Worm (Caenorhabditis elegans) whole organism, late embryonic: ENCODE measurements around the gene rsp-1.

Experiments used
- C08G9.2 ChIP-seq: sonication (generic microtip); optimal IDR thresholded peaks from 2 replicates; lab custom pipeline; 2016; ENCODE audit warnings: mild to moderate bottlenecking, missing genetic modification characterization, moderate library complexity, missing compliant biosample characterization
- C38D4.7 ChIP-seq: fragments of 200-800 bp; sonication (Bioruptor generic); optimal IDR thresholded peaks from 2 replicates; lab custom pipeline; 2018; ENCODE audit warnings: mild to moderate bottlenecking, missing genetic modification characterization, moderate library complexity, missing compliant biosample characterization
- F13H6.1 ChIP-seq: sonication (generic microtip); optimal IDR thresholded peaks from 2 replicates; lab custom pipeline; 2016; ENCODE audit warnings: missing genetic modification characterization, missing compliant biosample characterization
- T23F11.4 ChIP-seq: fragments of 200-800 bp; sonication (Bioruptor generic); optimal IDR thresholded peaks from 2 replicates; lab custom pipeline; 2018; ENCODE audit warnings: mild to moderate bottlenecking, missing genetic modification characterization, missing compliant biosample characterization
- ama-1 ChIP-seq: fragments of 150-350 bp; optimal IDR thresholded peaks from 2 replicates; lab custom pipeline; 2014
- ceh-14 ChIP-seq: sonication (generic microtip); optimal IDR thresholded peaks from 2 replicates; lab custom pipeline; 2016; ENCODE audit warnings: missing genotype, missing genetic modification characterization, missing compliant biosample characterization
- ceh-19 ChIP-seq: fragments of 200-800 bp; sonication (Bioruptor generic); optimal IDR thresholded peaks from 2 replicates; lab custom pipeline; 2018; ENCODE audit warnings: mild to moderate bottlenecking, missing genetic modification characterization, missing compliant biosample characterization
- ceh-2 ChIP-seq: sonication (generic microtip); optimal IDR thresholded peaks from 2 replicates; lab custom pipeline; 2016; ENCODE audit warnings: missing genotype, missing genetic modification characterization, missing compliant biosample characterization
- ceh-30 ChIP-seq: fragments of 150-350 bp; optimal IDR thresholded peaks from 2 replicates; lab custom pipeline; 2014; ENCODE audit warnings: missing biosample characterization, missing genetic modification characterization
- ceh-31 ChIP-seq: sonication (generic microtip); optimal IDR thresholded peaks from 2 replicates; lab custom pipeline; 2016; ENCODE audit warnings: missing genetic modification characterization, missing compliant biosample characterization
- ceh-45 ChIP-seq: fragments of 200-800 bp; sonication (Bioruptor generic); IDR thresholded peaks from 2 replicates; pipeline ENCODE4 v1.3.6; 2022; ENCODE audit warnings: missing genetic modification reagents, missing genetic modification characterization, missing compliant biosample characterization
- ceh-6 ChIP-seq: fragments of 200-800 bp; sonication (Bioruptor generic); optimal IDR thresholded peaks from 2 replicates; lab custom pipeline; 2018; ENCODE audit warnings: mild to moderate bottlenecking, missing genetic modification characterization, missing compliant biosample characterization
- dmd-4 ChIP-seq: sonication (generic microtip); optimal IDR thresholded peaks from 2 replicates; lab custom pipeline; 2016; ENCODE audit warnings: borderline replicate concordance, missing genetic modification characterization, missing compliant biosample characterization
- dve-1 ChIP-seq: sonication (generic microtip); optimal IDR thresholded peaks from 2 replicates; lab custom pipeline; 2017; ENCODE audit warnings: antibody characterized with exemption, mild to moderate bottlenecking, missing genetic modification characterization, missing compliant biosample characterization
- eyg-1 ChIP-seq: sonication (generic microtip); optimal IDR thresholded peaks from 2 replicates; lab custom pipeline; 2016; ENCODE audit warnings: missing genotype, missing genetic modification characterization, missing compliant biosample characterization
- fax-1 ChIP-seq: sonication (generic microtip); optimal IDR thresholded peaks from 2 replicates; lab custom pipeline; 2016; ENCODE audit warnings: missing genotype, missing genetic modification characterization, missing compliant biosample characterization
- fkh-10 ChIP-seq: fragments of 150-350 bp; optimal IDR thresholded peaks from 2 replicates; lab custom pipeline; 2014; ENCODE audit warnings: missing biosample characterization, missing genetic modification reagents, missing genetic modification characterization
- gmeb-2 ChIP-seq: sonication (generic microtip); optimal IDR thresholded peaks from 2 replicates; lab custom pipeline; 2016; ENCODE audit warnings: missing genetic modification characterization, inconsistent platforms, missing compliant biosample characterization
- hlh-13 ChIP-seq: fragments of 200-800 bp; sonication (Bioruptor generic); optimal IDR thresholded peaks from 2 replicates; lab custom pipeline; 2018; ENCODE audit warnings: mild to moderate bottlenecking, missing genetic modification characterization, missing compliant biosample characterization
- hlh-30 ChIP-seq: sonication (generic microtip); optimal IDR thresholded peaks from 2 replicates; lab custom pipeline; 2017; ENCODE audit warnings: antibody characterized with exemption, missing genetic modification characterization, missing compliant biosample characterization; ENCODE audit not compliant: insufficient read depth
- hlh-6 ChIP-seq: sonication (generic microtip); optimal IDR thresholded peaks from 2 replicates; lab custom pipeline; 2016; ENCODE audit warnings: missing genotype, missing genetic modification characterization, missing compliant biosample characterization
- lim-6 ChIP-seq: sonication (generic microtip); optimal IDR thresholded peaks from 2 replicates; lab custom pipeline; 2016; ENCODE audit warnings: missing genetic modification characterization, missing compliant biosample characterization
- lin-11 ChIP-seq: fragments of 200-800 bp; sonication (Bioruptor generic); optimal IDR thresholded peaks from 2 replicates; lab custom pipeline; 2018; ENCODE audit warnings: mild to moderate bottlenecking, missing genetic modification characterization, missing compliant biosample characterization
- madf-2 ChIP-seq: sonication (generic microtip); optimal IDR thresholded peaks from 2 replicates; lab custom pipeline; 2017; ENCODE audit warnings: missing genetic modification characterization, missing compliant biosample characterization
- mec-3 ChIP-seq: sonication (generic microtip); optimal IDR thresholded peaks from 2 replicates; lab custom pipeline; 2016; ENCODE audit warnings: borderline replicate concordance, missing genetic modification characterization, missing compliant biosample characterization
- nfya-1 ChIP-seq: sonication (generic microtip); optimal IDR thresholded peaks from 2 replicates; lab custom pipeline; 2017; ENCODE audit warnings: missing genetic modification characterization, mild to moderate bottlenecking, missing compliant biosample characterization, antibody characterized with exemption, moderate library complexity
- nhr-11 ChIP-seq: fragments of 150-350 bp; optimal IDR thresholded peaks from 2 replicates; lab custom pipeline; 2014; ENCODE audit warnings: missing biosample characterization, missing genetic modification characterization
- npax-4 ChIP-seq: sonication (generic microtip); optimal IDR thresholded peaks from 2 replicates; lab custom pipeline; 2016; ENCODE audit warnings: missing genetic modification characterization, missing compliant biosample characterization
- odd-2 ChIP-seq: sonication (generic microtip); optimal IDR thresholded peaks from 2 replicates; lab custom pipeline; 2017; ENCODE audit warnings: antibody characterized with exemption, mild to moderate bottlenecking, missing genetic modification characterization, missing compliant biosample characterization
- pax-1 ChIP-seq: fragments of 150-350 bp; optimal IDR thresholded peaks from 2 replicates; lab custom pipeline; 2014; ENCODE audit warnings: missing biosample characterization, missing genetic modification characterization
- pha-4 ChIP-seq: fragments of 150-350 bp; optimal IDR thresholded peaks from 2 replicates; lab custom pipeline; 2018; ENCODE audit warnings: missing biosample characterization, missing genetic modification reagents, missing genetic modification characterization
- pqm-1 ChIP-seq: sonication (generic microtip); optimal IDR thresholded peaks from 2 replicates; lab custom pipeline; 2016; ENCODE audit warnings: missing genetic modification characterization, missing compliant biosample characterization
- ref-2 ChIP-seq: sonication (generic microtip); optimal IDR thresholded peaks from 2 replicates; lab custom pipeline; 2016; ENCODE audit warnings: missing genetic modification characterization, missing compliant biosample characterization
- sdc-2 ChIP-seq: sonication (generic microtip); optimal IDR thresholded peaks from 2 replicates; lab custom pipeline; 2016; ENCODE audit warnings: missing genotype, missing genetic modification characterization, missing compliant biosample characterization
- sox-2 ChIP-seq: fragments of 200-800 bp; sonication (Bioruptor generic); IDR thresholded peaks from 2 replicates; pipeline ENCODE4 v1.3.6; 2022; ENCODE audit warnings: missing genetic modification reagents, missing genetic modification characterization, missing compliant biosample characterization
- syd-9 ChIP-seq: sonication (generic microtip); optimal IDR thresholded peaks from 2 replicates; lab custom pipeline; 2016; ENCODE audit warnings: mild to moderate bottlenecking, missing genetic modification characterization, moderate library complexity, missing compliant biosample characterization
- tbx-2 ChIP-seq: sonication (generic microtip); optimal IDR thresholded peaks from 2 replicates; lab custom pipeline; 2016; ENCODE audit warnings: missing genetic modification characterization, missing compliant biosample characterization
- unc-3 ChIP-seq, 2 experiments: fragments of 200-800 bp in 1 of 2; sonication (Bioruptor generic) in 1 of 2; sonication (generic microtip) in 1 of 2; conservative IDR thresholded peaks in 1 of 2; optimal IDR thresholded peaks in 1 of 2; 2 replicates each; pipeline versions ENCODE4 v1.3.6 to Lab custom; 2016 to 2022; ENCODE audit warnings: missing compliant biosample characterization in 2 of 2, missing genetic modification characterization in 2 of 2, missing genetic modification reagents in 1 of 2
- unc-55 ChIP-seq: sonication (generic microtip); optimal IDR thresholded peaks from 2 replicates; lab custom pipeline; 2017; ENCODE audit warnings: missing biosample characterization, missing genetic modification reagents, missing genetic modification characterization
- unc-86 ChIP-seq: sonication (generic microtip); optimal IDR thresholded peaks from 2 replicates; lab custom pipeline; 2016; ENCODE audit warnings: missing genetic modification characterization, missing compliant biosample characterization
- zip-5 ChIP-seq: sonication (generic microtip); optimal IDR thresholded peaks from 2 replicates; lab custom pipeline; 2016; ENCODE audit warnings: missing genetic modification characterization, missing compliant biosample characterization

The rsp-1 gene

ce11 chrII:11453639-11454038 lies 477 bp downstream of the rsp-1 start:
- TF ChIP-seq pax-1 (tag; lab: Kevin White, UChicago), result no peak
- no peak for TF ChIP-seq lin-11 (tag; lab: Kevin White, UChicago)
- TF ChIP-seq C38D4.7 (GFP tag; lab: Kevin White, UChicago), result no peak
- no peak for TF ChIP-seq ceh-30
- TF ChIP-seq C08G9.2 (tag; lab: Kevin White, UChicago), result no peak
- TF ChIP-seq lim-6 (tag; lab: Kevin White, UChicago), result no peak
- no peak for TF ChIP-seq F13H6.1 (tag; lab: Kevin White, UChicago)
- no peak for TF ChIP-seq mec-3 (tag; lab: Kevin White, UChicago)
- TF ChIP-seq hlh-6 (tag; lab: Kevin White, UChicago), result no peak
- no peak for TF ChIP-seq ref-2 (tag; lab: Kevin White, UChicago)
- TF ChIP-seq pqm-1 (tag; lab: Kevin White, UChicago), result no peak
- TF ChIP-seq hlh-13 (GFP tag; lab: Kevin White, UChicago), result no peak
- TF ChIP-seq eyg-1 (tag; lab: Kevin White, UChicago), result no peak
- TF ChIP-seq fkh-10, result no peak
- TF ChIP-seq dmd-4, result no peak
- no peak for TF ChIP-seq fax-1 (tag; lab: Kevin White, UChicago)
- no peak for TF ChIP-seq sox-2 (GFP tag; lab: Robert Waterston, UW)
- TF ChIP-seq unc-3 (GFP tag; conservative IDR thresholded peaks at IDR 0.05; lab: Robert Waterston, UW), result no peak
- TF ChIP-seq unc-3 (tag; optimal IDR thresholded peaks at IDR 0.05; lab: Kevin White, UChicago), result no peak
- TF ChIP-seq nfya-1 (tag; lab: Kevin White, UChicago), result no peak

ce11 chrII:11455140-11455539 lies 2.0 kb downstream of the rsp-1 start:
- TF ChIP-seq zip-5 (tag; lab: Kevin White, UChicago) (no peak), ceh-6 (GFP tag; lab: Kevin White, UChicago) (no peak), madf-2 (tag; lab: Kevin White, UChicago) (no peak), tbx-2 (tag; lab: Kevin White, UChicago) (no peak), ceh-14 (no peak), C38D4.7 (GFP tag; lab: Kevin White, UChicago) (no peak), pqm-1 (tag; lab: Kevin White, UChicago) (no peak), ama-1 (lab: Kevin White, UChicago) (no peak), dve-1 (no peak)

- TF ChIP-seq madf-2 (tag; lab: Kevin White, UChicago), result no peak
- TF ChIP-seq gmeb-2 (tag; lab: Kevin White, UChicago), result no peak
- TF ChIP-seq nfya-1 (tag; lab: Kevin White, UChicago), result no peak
- TF ChIP-seq ceh-31 (tag; lab: Kevin White, UChicago), result no peak
- no peak for TF ChIP-seq dmd-4
- no peak for TF ChIP-seq C08G9.2 (tag; lab: Kevin White, UChicago)
- no peak for TF ChIP-seq lim-6 (tag; lab: Kevin White, UChicago)
- no peak for TF ChIP-seq lin-11 (tag; lab: Kevin White, UChicago)
- TF ChIP-seq unc-86 (tag; lab: Kevin White, UChicago), result no peak
- no peak for TF ChIP-seq ceh-14
- no peak for TF ChIP-seq syd-9
- TF ChIP-seq npax-4 (tag; lab: Kevin White, UChicago), result no peak
- TF ChIP-seq hlh-13 (GFP tag; lab: Kevin White, UChicago), result no peak
- no peak for TF ChIP-seq odd-2 (tag; lab: Kevin White, UChicago)
- no peak for TF ChIP-seq hlh-30 (tag; lab: Kevin White, UChicago)
These were observed 2.6 kb downstream of the rsp-1 start for ce11 chrII:11455715-11456114.

ce11 chrII:11459883-11460282 lies 6.7 kb downstream of the rsp-1 start:
- no peak for TF ChIP-seq dmd-4
- TF ChIP-seq fax-1 (tag; lab: Kevin White, UChicago), result no peak
- TF ChIP-seq ceh-14, result no peak
- TF ChIP-seq ceh-19 (GFP tag; lab: Kevin White, UChicago), result no peak
- no peak for TF ChIP-seq unc-55 (GFP tag; lab: Kevin White, UChicago)
- TF ChIP-seq pqm-1 (tag; lab: Kevin White, UChicago), result no peak
- no peak for TF ChIP-seq ceh-45 (GFP tag; lab: Robert Waterston, UW)
- TF ChIP-seq tbx-2 (tag; lab: Kevin White, UChicago), result no peak
- no peak for TF ChIP-seq mec-3 (tag; lab: Kevin White, UChicago)
- TF ChIP-seq pha-4, result no peak
- TF ChIP-seq zip-5 (tag; lab: Kevin White, UChicago), result no peak
- no peak for TF ChIP-seq T23F11.4
- TF ChIP-seq sdc-2, result no peak
- no peak for TF ChIP-seq nhr-11 (tag; lab: Kevin White, UChicago)
- TF ChIP-seq ceh-2 (tag; lab: Kevin White, UChicago), result no peak
